Worm (Caenorhabditis elegans): ENCODE results near the gene fbxa-47.

ce11 chrIII:2243617-2244016, 11.4 kb upstream of the fbxa-47 start:
- TF ChIP-seq pha-4 (tag; optimal IDR thresholded peaks at IDR 0.05) (no peak), tbx-2 (tag; optimal IDR thresholded peaks at IDR 0.05) (no peak), pqm-1 (tag; optimal IDR thresholded peaks at IDR 0.05) (no peak), unc-55 (GFP tag; optimal IDR thresholded peaks at IDR 0.05) (no peak), dmd-4 (tag; optimal IDR thresholded peaks at IDR 0.05; ENCODE audit: borderline replicate concordance) (no peak), pag-3 (tag; optimal IDR thresholded peaks at IDR 0.05; ENCODE audit: borderline replicate concordance) (no peak), ceh-30 (tag; optimal IDR thresholded peaks at IDR 0.05) (no peak), F13H6.1 (tag; optimal IDR thresholded peaks at IDR 0.05) (no peak), unc-86 (tag; optimal IDR thresholded peaks at IDR 0.05) (no peak), nfya-1 (tag; optimal IDR thresholded peaks at IDR 0.05) (no peak), nhr-11 (tag; optimal IDR thresholded peaks at IDR 0.05) (no peak), elt-2 (tag; optimal IDR thresholded peaks at IDR 0.05) (no peak), ttx-3 (tag; optimal IDR thresholded peaks at IDR 0.05) (no peak), ceh-48 (tag; optimal IDR thresholded peaks at IDR 0.05) (no peak)

Measured in whole organism, late embryonic.